Fruit fly (Drosophila melanogaster) whole organism, embryonic: ENCODE data around the gene Argk1.

ENCODE experiments used
- Antp ChIP-seq: fragments of 200-800 bp; sonication (Bioruptor generic); optimal IDR thresholded peaks from 3 replicates; lab custom pipeline; 2016; ENCODE audit warnings: missing biosample characterization, missing genetic modification characterization
- CG10462 ChIP-seq: fragments of 200-800 bp; sonication (Bioruptor generic); optimal IDR thresholded peaks from 2 replicates; lab custom pipeline; 2016; ENCODE audit warnings: missing biosample characterization, missing genetic modification characterization
- CG11398 ChIP-seq: fragments of 200-800 bp; sonication (Bioruptor generic); optimal IDR thresholded peaks from 2 replicates; lab custom pipeline; 2016; ENCODE audit warnings: missing biosample characterization, missing genetic modification characterization
- CG11695 ChIP-seq: fragments of 200-800 bp; sonication (Bioruptor generic); IDR thresholded peaks from 3 replicates; pipeline ENCODE4 v1.3.6; 2022; ENCODE audit warnings: missing biosample characterization, missing genetic modification characterization
- CG12104 ChIP-seq: fragments of 200-800 bp; sonication (Bioruptor generic); optimal IDR thresholded peaks from 3 replicates; lab custom pipeline; 2016; ENCODE audit warnings: missing biosample characterization, missing genetic modification characterization
- CG12659 ChIP-seq: fragments of 200-800 bp; sonication (Bioruptor generic); optimal IDR thresholded peaks from 3 replicates; lab custom pipeline; 2017; ENCODE audit warnings: mild to moderate bottlenecking, missing biosample characterization, missing genetic modification reagents, missing genetic modification characterization
- CG13287 ChIP-seq: fragments of 200-800 bp; sonication (Bioruptor generic); IDR thresholded peaks from 2 replicates; pipeline ENCODE4 v1.3.6; 2022; ENCODE audit warnings: missing biosample characterization, missing genetic modification characterization; ENCODE audit not compliant: partially characterized antibody
- CG14965 ChIP-seq: fragments of 200-800 bp; sonication (Bioruptor generic); optimal IDR thresholded peaks from 2 replicates; lab custom pipeline; 2016; ENCODE audit warnings: missing biosample characterization, missing genetic modification characterization, borderline replicate concordance
- CG17186 ChIP-seq: fragments of 200-800 bp; sonication (Bioruptor generic); optimal IDR thresholded peaks from 3 replicates; lab custom pipeline; 2017; ENCODE audit warnings: missing biosample characterization, missing genetic modification reagents, missing genetic modification characterization
- CG2116 ChIP-seq: fragments of 200-800 bp; sonication (Bioruptor generic); optimal IDR thresholded peaks from 3 replicates; lab custom pipeline; 2018; ENCODE audit warnings: missing biosample characterization, mild to moderate bottlenecking, missing genetic modification characterization
- CG2678 ChIP-seq: fragments of 200-800 bp; sonication (Bioruptor generic); optimal IDR thresholded peaks from 3 replicates; lab custom pipeline; 2019; ENCODE audit warnings: missing biosample characterization, mild to moderate bottlenecking, missing genetic modification characterization, moderate library complexity
- CG32767 ChIP-seq: fragments of 200-800 bp; sonication (Bioruptor generic); IDR thresholded peaks from 2 replicates; pipeline ENCODE4 v1.3.6; 2022; ENCODE audit warnings: missing biosample characterization, missing genetic modification characterization
- CG33557 ChIP-seq: fragments of 200-800 bp; sonication (Bioruptor generic); optimal IDR thresholded peaks from 2 replicates; lab custom pipeline; 2019; ENCODE audit warnings: missing biosample characterization, mild to moderate bottlenecking, missing genetic modification characterization, moderate library complexity
- CG6272 ChIP-seq: fragments of 200-800 bp; sonication (Bioruptor generic); IDR thresholded peaks from 2 replicates; pipeline ENCODE4 v1.3.6; 2022; ENCODE audit warnings: missing biosample characterization, missing genetic modification characterization
- CG7357 ChIP-seq: fragments of 200-800 bp; sonication (Bioruptor generic); IDR thresholded peaks from 3 replicates; pipeline ENCODE4 v1.3.6; 2022; ENCODE audit warnings: missing biosample characterization, missing genetic modification characterization
- CG8089 ChIP-seq: fragments of 200-800 bp; sonication (Bioruptor generic); optimal IDR thresholded peaks from 3 replicates; lab custom pipeline; 2016; ENCODE audit warnings: missing biosample characterization, missing genetic modification characterization
- CG8281 ChIP-seq: fragments of 200-800 bp; sonication (Bioruptor generic); optimal IDR thresholded peaks from 2 replicates; lab custom pipeline; 2018; ENCODE audit warnings: missing biosample characterization, mild to moderate bottlenecking, missing genetic modification characterization, moderate library complexity
- CG8290 ChIP-seq, 3 experiments: fragments of 200-800 bp; sonication (Bioruptor generic); optimal IDR thresholded peaks; 2 replicates each; lab custom pipeline; 2016 to 2019; ENCODE audit warnings: missing biosample characterization in 3 of 3, missing genetic modification characterization in 3 of 3, mild to moderate bottlenecking in 2 of 3, moderate library complexity in 1 of 3
- CrebB ChIP-seq: fragments of 200-800 bp; sonication (Bioruptor generic); optimal IDR thresholded peaks from 3 replicates; lab custom pipeline; 2018; ENCODE audit warnings: missing biosample characterization, mild to moderate bottlenecking, missing genetic modification characterization
- Doc2 ChIP-seq: fragments of 200-800 bp; sonication (Bioruptor generic); IDR thresholded peaks from 2 replicates; pipeline ENCODE4 v1.3.6; 2022; ENCODE audit warnings: missing biosample characterization, missing genetic modification characterization
- Drgx ChIP-seq: fragments of 200-800 bp; sonication (Bioruptor generic); IDR thresholded peaks from 2 replicates; pipeline ENCODE4 v1.3.6; 2022; ENCODE audit warnings: missing biosample characterization, missing genetic modification characterization
- Hr39 ChIP-seq: fragments of >200 bp; optimal IDR thresholded peaks from 2 replicates; lab custom pipeline; 2017
- Mrtf ChIP-seq: fragments of 200-800 bp; sonication (Bioruptor generic); IDR thresholded peaks from 3 replicates; pipeline ENCODE4 v1.3.6; 2022; ENCODE audit warnings: missing biosample characterization, missing genetic modification characterization
- Pdp1 ChIP-seq, 2 experiments: fragments of 200-800 bp; sonication (Bioruptor generic); optimal IDR thresholded peaks; 3 replicates each; lab custom pipeline; 2016; ENCODE audit warnings: missing biosample characterization in 2 of 2, missing genetic modification characterization in 2 of 2, mild to moderate bottlenecking in 1 of 2, moderate library complexity in 1 of 2
- Ptx1 ChIP-seq: fragments of 200-800 bp; sonication (Bioruptor generic); IDR thresholded peaks from 2 replicates; pipeline ENCODE4 v1.3.6; 2022; ENCODE audit warnings: missing biosample characterization, missing genetic modification characterization
- TFAM ChIP-seq: fragments of 200-800 bp; sonication (Bioruptor generic); optimal IDR thresholded peaks from 2 replicates; lab custom pipeline; 2017; ENCODE audit warnings: missing biosample characterization, missing genetic modification characterization, inconsistent platforms
- Xbp1 ChIP-seq: fragments of 200-800 bp; sonication (Bioruptor generic); optimal IDR thresholded peaks from 3 replicates; lab custom pipeline; 2016; ENCODE audit warnings: missing biosample characterization, mild to moderate bottlenecking, missing genetic modification characterization
- Xrp1 ChIP-seq: fragments of 200-800 bp; sonication (Bioruptor generic); IDR thresholded peaks from 2 replicates; pipeline ENCODE4 v1.3.6; 2022; ENCODE audit warnings: missing biosample characterization, missing genetic modification characterization
- aop ChIP-seq: fragments of 200-800 bp; sonication (Bioruptor generic); IDR thresholded peaks from 2 replicates; pipeline ENCODE4 v1.3.6; 2022; ENCODE audit warnings: missing biosample characterization, missing genetic modification characterization
- bsh ChIP-seq, 2 experiments: fragments of 200-800 bp; sonication (Bioruptor generic); optimal IDR thresholded peaks; 2 replicates each; lab custom pipeline; 2017 to 2018; ENCODE audit warnings: mild to moderate bottlenecking in 2 of 2, missing biosample characterization in 2 of 2, missing genetic modification characterization in 2 of 2, moderate library complexity in 1 of 2
- cad ChIP-seq: fragments of >200 bp; optimal IDR thresholded peaks from 2 replicates; lab custom pipeline; 2017; ENCODE audit warnings: missing biosample characterization, missing genetic modification characterization
- da ChIP-seq: fragments of 200-800 bp; sonication (Bioruptor generic); optimal IDR thresholded peaks from 2 replicates; lab custom pipeline; 2016; ENCODE audit warnings: missing biosample characterization, missing genetic modification characterization
- dati ChIP-seq: fragments of 200-800 bp; sonication (Bioruptor generic); IDR thresholded peaks from 2 replicates; pipeline ENCODE4 v1.3.6; 2022; ENCODE audit warnings: missing biosample characterization, missing genetic modification characterization
- dmrt99B ChIP-seq: fragments of 200-800 bp; sonication (Bioruptor generic); optimal IDR thresholded peaks from 2 replicates; lab custom pipeline; 2018; ENCODE audit warnings: missing biosample characterization, mild to moderate bottlenecking, missing genetic modification characterization, moderate library complexity
- ems ChIP-seq: fragments of 200-800 bp; sonication (Bioruptor generic); optimal IDR thresholded peaks from 3 replicates; lab custom pipeline; 2016; ENCODE audit warnings: missing biosample characterization, missing genetic modification characterization
- ewg ChIP-seq: fragments of 200-800 bp; sonication (Bioruptor generic); optimal IDR thresholded peaks from 3 replicates; lab custom pipeline; 2017; ENCODE audit warnings: mild to moderate bottlenecking, missing biosample characterization, missing genetic modification reagents, missing genetic modification characterization
- fd64A ChIP-seq: fragments of 200-800 bp; sonication (Bioruptor generic); optimal IDR thresholded peaks from 3 replicates; lab custom pipeline; 2018; ENCODE audit warnings: missing biosample characterization, mild to moderate bottlenecking, missing genetic modification characterization
- fu2 ChIP-seq: fragments of 200-800 bp; sonication (Bioruptor generic); optimal IDR thresholded peaks from 2 replicates; lab custom pipeline; 2016; ENCODE audit warnings: missing biosample characterization, missing genetic modification characterization
- gem ChIP-seq: fragments of 200-800 bp; sonication (Bioruptor generic); optimal IDR thresholded peaks from 2 replicates; lab custom pipeline; 2019; ENCODE audit warnings: missing biosample characterization, mild to moderate bottlenecking, missing genetic modification characterization, moderate library complexity
- hkb ChIP-seq, 2 experiments: fragments of 200-800 bp in 1 of 2; fragments of >200 bp in 1 of 2; sonication (Bioruptor generic) in 1 of 2; IDR thresholded peaks in 1 of 2; optimal IDR thresholded peaks in 1 of 2; 2 replicates each; pipeline versions ENCODE4 v1.3.6 to Lab custom; 2017 to 2022; ENCODE audit warnings: missing biosample characterization in 1 of 2, missing genetic modification characterization in 1 of 2
- odd ChIP-seq: fragments of 200-800 bp; sonication (Bioruptor generic); optimal IDR thresholded peaks from 2 replicates; lab custom pipeline; 2017; ENCODE audit warnings: missing biosample characterization, mild to moderate bottlenecking, missing genetic modification characterization
- otp ChIP-seq: fragments of 200-800 bp; sonication (Bioruptor generic); IDR thresholded peaks from 3 replicates; pipeline ENCODE4, ENCODE4 v1.3.6; 2022; ENCODE audit warnings: missing biosample characterization, missing genetic modification characterization
- pnt ChIP-seq: fragments of 200-800 bp; sonication (Bioruptor generic); optimal IDR thresholded peaks from 3 replicates; lab custom pipeline; 2016; ENCODE audit warnings: missing biosample characterization, missing genetic modification characterization
- sima ChIP-seq: fragments of 200-800 bp; sonication (Bioruptor generic); optimal IDR thresholded peaks from 2 replicates; lab custom pipeline; 2016; ENCODE audit warnings: missing biosample characterization, missing genetic modification characterization
- tgo ChIP-seq: fragments of 200-800 bp; sonication (Bioruptor generic); IDR thresholded peaks from 3 replicates; pipeline ENCODE4 v1.3.6; 2022; ENCODE audit warnings: missing biosample characterization, missing genetic modification characterization
- trh ChIP-seq: fragments of 200-800 bp; sonication (Bioruptor generic); optimal IDR thresholded peaks from 2 replicates; lab custom pipeline; 2016; ENCODE audit warnings: missing biosample characterization, missing genetic modification characterization
- tup ChIP-seq: fragments of 200-800 bp; sonication (Bioruptor generic); optimal IDR thresholded peaks from 2 replicates; lab custom pipeline; 2016; ENCODE audit warnings: missing biosample characterization, mild to moderate bottlenecking, missing genetic modification characterization, moderate library complexity
- unpg ChIP-seq: fragments of 200-800 bp; sonication (Bioruptor generic); optimal IDR thresholded peaks from 3 replicates; lab custom pipeline; 2018; ENCODE audit warnings: missing biosample characterization, mild to moderate bottlenecking, missing genetic modification characterization, moderate library complexity

The Argk1 gene

DNA sequence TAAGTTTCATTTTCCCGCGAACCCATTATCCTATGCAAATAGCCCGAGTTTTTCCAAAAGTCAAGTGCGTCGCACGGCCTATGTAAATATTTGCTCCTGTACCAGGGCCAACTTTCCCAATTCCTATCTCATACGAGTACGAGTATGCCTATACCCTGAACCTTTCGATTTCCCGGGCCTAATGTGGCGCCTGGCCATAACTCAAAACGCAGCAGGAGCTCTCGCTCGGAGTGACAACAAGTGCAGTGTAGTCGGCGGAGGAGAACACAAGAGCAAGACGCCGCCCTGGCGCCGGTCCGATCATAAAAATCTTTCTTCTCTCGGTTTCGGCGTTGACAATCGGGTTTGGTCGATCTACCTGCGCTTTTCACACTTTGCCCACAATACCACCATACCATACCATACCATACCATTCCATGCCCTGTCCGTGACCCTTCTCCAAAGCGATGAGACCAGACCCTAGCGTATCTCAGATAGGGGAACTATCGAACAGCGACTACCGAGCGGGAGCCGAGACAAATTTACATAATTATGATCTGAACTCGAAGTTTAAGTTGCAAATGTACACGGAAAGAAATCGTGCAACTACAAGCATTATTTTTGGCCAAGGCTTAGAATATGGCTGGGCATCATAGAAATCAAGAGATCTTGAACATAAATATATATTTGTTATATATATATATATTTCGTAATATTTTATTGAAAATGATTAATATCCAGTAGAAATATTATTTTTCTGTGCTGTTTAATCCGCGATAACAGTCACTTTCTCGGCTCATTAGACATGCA lies 23.4 kb downstream of the Argk1 start (continued):
- TF ChIP-seq dmrt99B = peak; percentile 64
- 0 out of 3 replicates have a peak, but pooled peaks have one; percentile 13 for TF ChIP-seq otp
- no peak for TF ChIP-seq Hr39 (lab: Kevin White, UChicago)
- peak; percentile 29; the same call in 1 of the 3 replicates for TF ChIP-seq CG11695 (GFP tag; lab: Robert Waterston, UW)
- TF ChIP-seq Pdp1 (GFP tag; optimal IDR thresholded peaks at IDR 0.05; lab: Kevin White, UChicago) = no peak
- no peak for TF ChIP-seq CG10462 (GFP tag; lab: Kevin White, UChicago)
- TF ChIP-seq CG8290 (GFP tag; optimal IDR thresholded peaks at IDR 0.05; lab: Kevin White, UChicago) = no peak
- TF ChIP-seq CG8290 (tag; optimal IDR thresholded peaks at IDR 0.05; lab: Kevin White, UChicago) = no peak
- TF ChIP-seq Drgx (GFP tag; lab: Robert Waterston, UW) = no peak
- no peak for TF ChIP-seq CG7357
- peak; percentile 81; the same call in 1 of the 2 replicates for TF ChIP-seq Xrp1 (GFP tag; lab: Robert Waterston, UW)
- no peak for TF ChIP-seq Antp
- no peak for TF ChIP-seq pnt (GFP tag; lab: Kevin White, UChicago)
- no peak for TF ChIP-seq Doc2 (GFP tag; lab: Robert Waterston, UW)
- no peak for TF ChIP-seq CrebB (tag; lab: Kevin White, UChicago)
- peak; percentile 92 for TF ChIP-seq cad (GFP tag; lab: Kevin White, UChicago)
- no peak for TF ChIP-seq CG12104 (GFP tag; lab: Kevin White, UChicago)
- TF ChIP-seq trh (GFP tag; lab: Kevin White, UChicago) = no peak
- no peak for TF ChIP-seq CG13287 (GFP tag; lab: Robert Waterston, UW)
- no peak for TF ChIP-seq Mrtf (GFP tag; lab: Robert Waterston, UW)
- no peak for TF ChIP-seq CG2116
- no peak for TF ChIP-seq tup (GFP tag; lab: Kevin White, UChicago)
- TF ChIP-seq gem = peak; percentile 75
- no peak for TF ChIP-seq sima (GFP tag; lab: Kevin White, UChicago)
- no peak for TF ChIP-seq CG12659 (GFP tag; lab: Kevin White, UChicago)
- no peak; the same call in 1 of the 2 replicates for TF ChIP-seq CG6272 (GFP tag; lab: Robert Waterston, UW)
- TF ChIP-seq CG8089 (GFP tag; lab: Kevin White, UChicago) = no peak
- TF ChIP-seq CG32767 = no peak
- TF ChIP-seq da (GFP tag; lab: Kevin White, UChicago) = no peak
- TF ChIP-seq ems (GFP tag; lab: Kevin White, UChicago) = no peak
- peak; percentile 5 for TF ChIP-seq ewg (GFP tag; lab: Kevin White, UChicago)
- no peak for TF ChIP-seq TFAM (GFP tag; lab: Kevin White, UChicago)
- TF ChIP-seq CG14965 (GFP tag; lab: Kevin White, UChicago) = no peak
- TF ChIP-seq CG17186 (GFP tag; lab: Kevin White, UChicago) = no peak
- no peak for TF ChIP-seq hkb (optimal IDR thresholded peaks at IDR 0.05; lab: Kevin White, UChicago)
- TF ChIP-seq hkb (GFP tag; IDR thresholded peaks at IDR 0.05; lab: Robert Waterston, UW) = 0 out of 2 replicates have a peak, but pooled peaks have one; percentile 27
- TF ChIP-seq Ptx1 (GFP tag; lab: Robert Waterston, UW) = peak; percentile 42; the same call in 1 of the 2 replicates
- peak; percentile 55 for TF ChIP-seq unpg (GFP tag; lab: Kevin White, UChicago)
- TF ChIP-seq bsh (GFP tag; optimal IDR thresholded peaks at IDR 0.05; lab: Kevin White, UChicago) = peak in 1 of 2 experiments; percentile 79
- peak; percentile 25 for TF ChIP-seq fd64A (GFP tag; lab: Kevin White, UChicago)
- TF ChIP-seq tgo (GFP tag; lab: Robert Waterston, UW) = no peak; the same call in 2 of the 3 replicates
- TF ChIP-seq CG8281 (tag; lab: Kevin White, UChicago) = no peak
- TF ChIP-seq fu2 = no peak
- TF ChIP-seq aop (GFP tag; lab: Robert Waterston, UW) = no peak
- peak; percentile 52 for TF ChIP-seq odd (GFP tag; lab: Kevin White, UChicago)
- TF ChIP-seq CG11398 (GFP tag; lab: Kevin White, UChicago) = no peak
- peak; percentile 64 for TF ChIP-seq CG33557 (GFP tag; lab: Kevin White, UChicago)
- TF ChIP-seq Xbp1 = peak; percentile 5
- TF ChIP-seq CG2678 (tag; lab: Kevin White, UChicago) = peak; percentile 65
- 0 out of 2 replicates have a peak, but pooled peaks have one; percentile 11 for TF ChIP-seq dati
